Fruit fly (Drosophila melanogaster): ENCODE data around the gene PVRAP.

The PVRAP gene

dm6 chr3L:6012950-6013349, 15.9 kb downstream of the PVRAP start:
- TF ChIP-seq CG17801 (GFP tag; optimal IDR thresholded peaks at IDR 0.05; ENCODE audit: partially characterized antibody), result no peak

dm6 chr3L:6022142-6022541, 25.1 kb downstream of the PVRAP start:
- TF ChIP-seq CG17801 (GFP tag; optimal IDR thresholded peaks at IDR 0.05; ENCODE audit: partially characterized antibody), result no peak

DNA sequence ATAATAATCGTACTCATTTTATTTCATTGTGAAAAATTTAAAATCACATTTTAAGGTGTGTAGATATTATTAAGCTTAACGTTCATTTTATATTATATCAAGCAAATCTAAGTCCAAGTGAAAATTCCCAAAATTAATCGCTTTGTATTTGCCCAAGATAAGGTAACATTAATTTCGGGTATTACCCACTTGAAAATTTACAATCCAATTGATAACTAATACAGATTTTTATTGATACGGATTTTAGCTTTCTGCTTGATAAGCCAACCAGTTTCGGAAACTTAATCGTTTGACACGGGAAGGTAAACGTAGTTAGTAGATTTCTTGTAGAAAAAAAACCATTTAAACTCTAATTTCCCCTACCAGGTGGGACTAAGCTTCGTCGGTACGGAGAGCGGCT, 36.0 kb downstream of the PVRAP start:
- TF ChIP-seq CG17801 (GFP tag; optimal IDR thresholded peaks at IDR 0.05; ENCODE audit: partially characterized antibody), result no peak

DNA sequence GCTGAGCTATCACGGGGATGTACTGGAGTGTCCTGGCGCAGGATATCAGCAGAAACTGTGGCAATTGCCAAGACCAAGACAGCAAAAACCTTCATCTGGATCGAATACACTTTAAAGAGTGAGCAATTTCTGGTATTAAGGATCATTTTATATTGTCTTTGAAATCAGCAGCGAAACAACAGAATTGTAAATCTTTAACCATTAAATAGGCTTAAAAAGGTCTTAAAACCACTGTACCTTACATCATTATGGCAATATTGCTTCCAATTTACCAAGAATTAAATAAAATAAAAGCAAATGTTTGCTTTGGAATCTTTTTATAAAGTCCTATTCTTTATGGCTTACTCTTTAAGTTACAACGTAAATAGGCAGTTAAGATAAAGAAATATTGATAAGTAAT, 37.5 kb downstream of the PVRAP start, which contains the start of gene CG10477:
Gene CG10477, minus strand, starts transcription at position 101 of the 400 bp plus-strand sequence.
- TF ChIP-seq CG17801 (GFP tag; optimal IDR thresholded peaks at IDR 0.05; ENCODE audit: partially characterized antibody), result no peak

DNA sequence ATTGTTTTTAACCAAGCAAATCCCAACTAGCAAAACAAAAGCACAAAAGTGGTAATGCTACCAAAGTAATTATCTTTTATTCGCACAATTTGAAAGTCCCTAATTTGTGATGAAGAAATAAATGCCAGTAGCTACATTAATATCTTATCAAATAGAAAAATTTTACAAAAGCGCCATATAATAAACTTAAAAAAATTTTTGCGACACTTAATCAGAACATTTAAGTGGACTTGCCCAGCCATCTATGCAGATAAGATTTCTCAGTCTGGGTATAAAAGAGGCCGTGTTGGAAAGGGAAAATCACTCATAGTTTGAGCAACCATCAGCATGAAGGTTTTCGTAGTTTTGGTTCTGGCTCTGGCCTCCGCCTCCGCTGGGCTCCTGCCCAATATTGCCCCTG, 37.9 kb downstream of the PVRAP start, which contains the start of gene yip7:
Gene yip7, plus strand, starts transcription at position 301 of the 400 bp plus-strand sequence.
- no peak for TF ChIP-seq CG17801 (GFP tag; optimal IDR thresholded peaks at IDR 0.05; ENCODE audit: partially characterized antibody)

DNA sequence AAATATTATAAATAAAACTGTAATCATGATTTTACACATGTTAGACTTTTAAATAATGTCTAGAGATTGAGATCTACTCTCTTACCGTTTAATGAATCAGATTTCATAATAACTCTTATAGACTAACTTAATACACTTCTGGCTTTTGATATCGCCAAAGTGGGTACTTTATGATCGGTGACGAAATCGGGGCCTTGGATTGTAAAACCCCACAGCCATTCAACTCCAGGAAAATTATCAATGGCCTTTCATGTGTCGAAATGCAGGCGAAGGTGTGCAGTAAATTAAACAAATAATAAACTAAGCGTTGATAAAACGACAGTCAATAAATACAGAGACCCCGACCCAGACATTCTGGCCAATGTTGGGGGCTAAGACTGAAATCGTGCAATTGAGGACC, 39.1 kb downstream of the PVRAP start:
- TF ChIP-seq CG17801 (GFP tag; optimal IDR thresholded peaks at IDR 0.05; ENCODE audit: partially characterized antibody), result no peak

- no peak for TF ChIP-seq CG17801 (GFP tag; optimal IDR thresholded peaks at IDR 0.05; ENCODE audit: partially characterized antibody)
These were observed 39.8 kb downstream of the PVRAP start, which contains the start of gene CG6462 for dm6 chr3L:6036811-6037210. Gene CG6462 (plus strand): TSS chr3L:6037111.

DNA sequence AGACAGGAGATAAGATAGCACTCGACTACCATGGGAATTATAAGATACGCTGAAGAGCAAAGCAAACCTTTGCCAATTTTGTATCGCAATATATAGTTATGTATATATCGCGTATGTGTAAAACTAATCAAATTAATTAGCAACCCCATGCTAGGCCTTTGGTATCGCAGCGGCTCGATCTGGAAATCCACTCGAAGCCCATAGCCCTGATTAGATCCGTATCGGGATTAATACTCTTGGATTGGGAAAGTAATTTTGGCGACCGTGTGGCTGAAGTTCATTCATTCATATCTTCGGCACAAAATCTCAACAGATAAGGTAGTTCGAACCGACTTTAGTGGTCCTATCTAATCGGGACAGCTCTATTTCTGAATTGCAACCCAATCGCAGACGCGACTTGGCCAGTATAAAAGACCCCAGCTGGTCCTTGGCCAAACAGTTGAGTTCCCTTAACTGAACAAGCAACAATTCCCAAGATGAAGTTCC, 41.8 kb downstream of the PVRAP start, which contains the start of gene Jon65Aiv:
Gene Jon65Aiv, plus strand, starts transcription at position 436 of the 486 bp plus-strand sequence.
- TF ChIP-seq CG17801 (GFP tag; optimal IDR thresholded peaks at IDR 0.05; ENCODE audit: partially characterized antibody), result no peak

dm6 chr3L:6050230-6050807, 53.3 kb downstream of the PVRAP start, which contains the start of gene Jon65Aiii:
Gene Jon65Aiii (plus strand): TSS chr3L:6050757.
- TF ChIP-seq CG17801 (GFP tag; optimal IDR thresholded peaks at IDR 0.05; ENCODE audit: partially characterized antibody), result no peak

- no peak for TF ChIP-seq CG17801 (GFP tag; optimal IDR thresholded peaks at IDR 0.05; ENCODE audit: partially characterized antibody)
These were observed 55.0 kb downstream of the PVRAP start, which contains the start of gene Jon65Aii for dm6 chr3L:6052021-6052420. Gene Jon65Aii (plus strand): TSS chr3L:6052321.

dm6 chr3L:6054343-6054742, 57.3 kb downstream of the PVRAP start, which contains the start of gene Jon65Ai:
Gene Jon65Ai (minus strand): TSS chr3L:6054443.
- no peak for TF ChIP-seq CG17801 (GFP tag; optimal IDR thresholded peaks at IDR 0.05; ENCODE audit: partially characterized antibody)

- no peak for TF ChIP-seq CG17801 (GFP tag; optimal IDR thresholded peaks at IDR 0.05; ENCODE audit: partially characterized antibody)
These were observed 57.8 kb downstream of the PVRAP start, which contains the start of gene tant for dm6 chr3L:6054803-6055202. Gene tant (plus strand): TSS chr3L:6055136.

dm6 chr3L:6059062-6059708, 62.2 kb downstream of the PVRAP start, which contains the start of gene CG6592:
Gene CG6592 (plus strand): TSS chr3L:6059658.
- no peak for TF ChIP-seq CG17801 (GFP tag; optimal IDR thresholded peaks at IDR 0.05; ENCODE audit: partially characterized antibody)

DNA sequence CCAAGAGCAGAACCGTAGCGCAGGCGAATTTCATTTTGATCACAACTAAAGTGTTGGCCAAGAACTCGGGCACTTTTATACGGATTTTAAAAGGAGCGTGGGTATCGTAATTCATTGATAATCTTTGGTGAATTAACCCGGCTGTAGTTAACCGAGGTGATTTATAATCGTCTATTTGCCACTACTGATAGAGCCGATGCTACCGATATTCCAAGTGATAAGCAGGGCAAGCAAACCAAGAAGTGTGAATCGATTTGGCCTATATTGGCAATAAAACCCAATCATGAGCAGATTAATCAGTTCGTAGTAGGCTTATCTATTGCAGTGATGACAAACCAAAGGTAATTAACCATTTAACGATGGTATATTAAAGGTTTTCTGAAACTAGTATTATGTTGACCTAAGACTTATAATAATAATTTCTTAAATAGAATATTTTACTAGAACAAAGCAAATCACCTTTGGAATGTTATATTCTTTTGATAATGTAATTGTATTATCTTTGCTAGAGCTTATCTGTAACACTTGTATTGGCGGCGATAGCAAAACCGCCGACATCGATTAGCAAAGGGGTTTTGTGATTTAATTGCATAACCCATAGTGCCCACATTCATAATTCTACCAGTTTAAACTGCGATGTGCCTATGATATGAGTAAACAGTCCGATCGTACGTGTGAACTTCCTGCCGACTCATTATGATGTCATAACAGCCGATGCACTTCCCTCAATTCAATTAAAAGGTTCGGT, 66.0 kb downstream of the PVRAP start, which contains the start of gene CG10472:
Gene CG10472, minus strand, starts transcription at position 51 of the 748 bp plus-strand sequence.
- no peak for TF ChIP-seq CG17801 (GFP tag; optimal IDR thresholded peaks at IDR 0.05; ENCODE audit: partially characterized antibody)

dm6 chr3L:6065881-6066389, 68.9 kb downstream of the PVRAP start, which contains the start of gene CG42269:
Gene CG42269 (plus strand): TSS chr3L:6066296.
- TF ChIP-seq CG17801 (GFP tag; optimal IDR thresholded peaks at IDR 0.05; ENCODE audit: partially characterized antibody), result no peak

Data from ovary, adult (tissue).